Fruit fly (Drosophila melanogaster) S2 (cell line): ENCODE measurements around the gene CG18766.

Experiments
- CG8478 ChIP-seq: fragments of >200 bp; optimal IDR thresholded peaks from 2 replicates; lab custom pipeline; 2018
- CTCF ChIP-seq, 2 experiments: fragments of >200 bp; optimal IDR thresholded peaks; 2 replicates each; lab custom pipeline; 2018

The CG18766 gene

DNA sequence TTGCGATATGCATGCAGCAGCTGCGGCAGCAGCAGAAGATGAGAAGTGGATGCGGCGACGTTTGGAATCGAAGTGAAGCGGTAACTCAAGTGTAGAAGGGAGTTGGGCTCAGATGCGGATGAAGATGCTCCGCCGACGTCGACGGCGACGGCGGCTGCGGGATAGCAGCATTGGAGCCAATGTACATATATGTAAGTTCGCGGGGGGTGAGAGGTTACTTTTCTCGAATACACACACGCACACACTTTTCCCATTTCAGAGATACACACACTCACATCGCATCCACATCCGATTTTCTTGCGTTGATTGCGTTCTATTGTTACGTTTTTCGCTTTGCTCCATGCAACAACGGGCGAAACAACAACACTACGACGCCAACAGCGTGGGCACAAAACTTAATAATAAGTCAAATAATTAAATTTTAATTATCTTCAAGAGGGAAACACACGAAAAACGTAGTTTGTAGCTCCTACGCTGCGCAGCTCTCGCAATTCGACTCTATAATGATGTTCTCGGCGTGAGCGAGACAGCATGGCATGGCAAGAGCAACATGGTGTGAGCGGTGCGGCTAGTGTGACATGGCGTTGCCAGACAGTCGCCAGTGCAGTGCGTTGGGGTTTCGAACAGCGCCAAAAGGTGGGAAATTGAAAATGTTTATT is at the start of gene CG18766:
CG18766 (minus strand) TSS at position 508 of the 659 bp plus-strand sequence.
- peak; percentile 53 to 65 for TF ChIP-seq CTCF (optimal IDR thresholded peaks at IDR 0.05; lab: Kevin White, UChicago)
- TF ChIP-seq CG8478 (lab: Kevin White, UChicago): peak; percentile 11

DNA sequence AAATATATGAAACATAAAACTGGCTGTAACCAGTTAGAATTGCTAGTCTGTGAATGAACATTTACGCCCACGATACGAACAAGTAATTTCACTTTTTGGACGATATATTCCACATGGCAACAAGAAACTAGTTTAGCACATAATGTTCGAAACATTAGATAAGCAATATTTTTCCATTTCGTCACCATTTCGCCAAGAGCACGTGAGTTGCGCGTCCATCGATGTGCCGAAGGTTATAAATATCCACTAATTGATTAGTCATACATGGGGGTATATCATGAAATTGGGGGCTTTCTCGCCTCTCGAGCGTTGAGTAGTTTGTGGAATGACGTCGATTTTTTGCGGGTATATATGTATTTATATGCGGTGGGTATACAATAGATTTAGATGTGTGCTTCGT is 49.1 kb upstream of the CG18766 start:
- TF ChIP-seq CG8478 (lab: Kevin White, UChicago): no peak
- no peak for TF ChIP-seq CTCF (optimal IDR thresholded peaks at IDR 0.05; lab: Kevin White, UChicago)

DNA sequence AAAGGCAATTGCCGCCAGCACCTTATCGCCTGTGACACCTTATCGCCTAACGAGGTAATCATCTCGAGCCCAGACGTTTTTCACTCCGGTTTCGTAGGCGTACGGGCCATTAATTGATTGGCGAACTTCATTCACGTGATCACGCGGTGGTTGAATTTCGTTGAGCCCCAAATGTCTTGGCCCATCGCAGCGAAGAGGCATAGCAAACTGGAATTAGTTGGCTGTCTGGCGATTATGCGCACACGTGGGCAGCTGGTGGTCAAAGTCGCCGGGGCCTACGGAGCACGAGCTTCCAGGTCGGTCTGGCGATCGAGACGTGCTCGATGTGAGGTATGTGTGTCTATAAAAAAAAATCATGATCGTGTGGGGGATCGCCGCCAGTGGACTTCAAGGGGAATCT is 48.0 kb upstream of the CG18766 start:
- TF ChIP-seq CG8478 (lab: Kevin White, UChicago) (no peak), CTCF (optimal IDR thresholded peaks at IDR 0.05; lab: Kevin White, UChicago) (no peak)

DNA sequence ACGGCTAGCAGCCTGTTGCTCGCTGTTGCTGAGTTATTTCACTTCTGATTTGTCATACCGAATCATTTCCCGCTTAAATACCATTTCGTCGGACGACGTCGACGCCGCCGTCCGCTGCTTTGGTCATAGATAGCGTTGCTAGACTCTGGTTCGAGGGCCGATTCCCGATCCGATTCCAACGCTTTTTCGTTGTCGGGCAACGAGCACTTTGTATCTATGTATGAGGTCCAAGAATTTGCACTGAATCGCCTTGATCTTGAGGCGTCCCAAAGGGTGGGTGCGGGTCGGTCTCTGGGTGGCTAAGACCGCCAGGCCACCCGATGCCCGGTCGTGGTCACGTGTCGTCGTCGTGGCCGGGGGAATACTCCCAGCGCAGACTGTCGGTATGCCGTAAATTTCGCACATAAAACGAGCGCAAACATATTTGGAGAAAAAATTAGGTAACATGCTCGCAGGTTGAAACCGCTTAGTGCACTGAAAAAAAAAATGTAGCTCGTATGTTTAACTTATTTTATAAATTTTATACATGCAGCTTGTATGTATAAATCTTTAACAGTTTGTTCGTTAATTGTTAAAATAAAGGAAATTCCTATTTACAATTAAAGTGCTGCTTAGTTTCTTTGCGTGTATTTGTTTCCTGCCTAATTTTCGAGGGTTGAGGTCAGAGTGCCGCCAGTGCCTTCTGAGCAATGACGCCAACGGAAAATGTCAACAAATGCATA is 47.3 kb upstream of the CG18766 start, which contains the start of gene CG3348:
CG3348 (minus strand) TSS at position 51 of the 722 bp plus-strand sequence.
- TF ChIP-seq CG8478 (lab: Kevin White, UChicago) (no peak), CTCF (optimal IDR thresholded peaks at IDR 0.05; lab: Kevin White, UChicago) (no peak)

DNA sequence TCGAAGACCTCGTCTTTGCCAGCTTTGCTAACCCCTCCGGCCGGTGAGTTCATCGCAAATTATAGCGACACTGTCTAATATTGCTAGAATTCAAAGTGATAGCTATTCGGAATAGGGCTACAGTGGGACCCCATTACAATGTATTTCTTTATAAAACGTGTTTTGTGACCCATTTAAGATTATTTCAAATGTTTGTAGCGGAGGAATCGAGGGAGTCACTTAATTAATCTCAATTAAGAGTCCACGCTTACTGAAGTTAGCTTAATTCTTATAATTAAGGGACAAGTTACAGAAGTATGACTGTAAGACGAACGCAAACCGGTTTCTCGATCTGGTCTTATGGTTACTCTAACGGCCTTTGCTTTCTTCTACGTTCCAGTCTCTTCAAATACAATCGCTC is 44.6 kb upstream of the CG18766 start:
- no peak for TF ChIP-seq CTCF (optimal IDR thresholded peaks at IDR 0.05; lab: Kevin White, UChicago)
- no peak for TF ChIP-seq CG8478 (lab: Kevin White, UChicago)

DNA sequence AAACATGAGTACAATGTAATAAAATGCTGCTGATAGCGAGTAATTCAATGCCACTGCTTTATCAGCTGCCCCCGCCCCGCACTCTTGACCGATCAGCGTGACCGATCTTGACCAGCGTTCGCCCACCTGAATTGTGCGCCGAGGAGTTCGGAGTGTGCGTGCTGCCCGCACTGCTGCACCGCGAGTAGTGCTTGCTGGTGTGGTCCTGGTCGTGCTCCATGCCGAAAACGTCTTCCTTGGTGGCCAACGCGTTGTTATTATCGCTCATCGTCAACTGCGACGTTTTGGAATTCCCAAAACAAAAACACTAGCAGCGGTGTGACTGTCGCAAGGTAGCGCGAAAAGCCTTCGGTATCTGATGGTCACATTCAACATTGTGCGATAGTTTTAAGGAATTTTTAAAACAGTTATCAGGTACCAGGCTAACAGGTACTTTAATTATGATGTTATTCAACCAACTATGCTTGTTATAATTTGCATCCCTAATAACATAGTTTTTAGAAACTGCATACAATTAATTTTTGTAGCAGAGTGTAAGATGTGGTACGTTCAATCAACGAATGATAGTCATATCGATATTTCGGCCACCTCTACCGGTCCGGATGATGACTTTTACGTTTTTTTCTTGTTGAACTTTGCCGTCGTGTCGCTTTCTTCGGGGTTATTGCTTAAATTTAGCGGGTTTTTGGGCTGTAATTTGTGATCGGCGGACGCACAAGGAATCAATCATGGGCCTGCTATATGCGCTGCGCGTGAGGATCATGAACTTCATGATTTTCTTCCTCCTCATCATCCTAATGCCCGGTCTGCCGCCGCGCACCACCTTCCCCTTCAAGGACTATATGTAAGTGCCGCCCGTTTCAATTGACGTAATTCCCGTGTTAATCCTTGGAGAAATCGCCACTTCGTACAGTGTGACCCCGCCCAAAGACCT is 43.4 kb upstream of the CG18766 start, which contains the start of the genes bigmax and Hmu:
bigmax (minus strand) TSS at position 325 of the 934 bp plus-strand sequence.
Hmu (plus strand) TSS at position 568 of the 934 bp plus-strand sequence.
- TF ChIP-seq CTCF (optimal IDR thresholded peaks at IDR 0.05; lab: Kevin White, UChicago): peak in 1 of 2 experiments; percentile 7
- no peak for TF ChIP-seq CG8478 (lab: Kevin White, UChicago)

DNA sequence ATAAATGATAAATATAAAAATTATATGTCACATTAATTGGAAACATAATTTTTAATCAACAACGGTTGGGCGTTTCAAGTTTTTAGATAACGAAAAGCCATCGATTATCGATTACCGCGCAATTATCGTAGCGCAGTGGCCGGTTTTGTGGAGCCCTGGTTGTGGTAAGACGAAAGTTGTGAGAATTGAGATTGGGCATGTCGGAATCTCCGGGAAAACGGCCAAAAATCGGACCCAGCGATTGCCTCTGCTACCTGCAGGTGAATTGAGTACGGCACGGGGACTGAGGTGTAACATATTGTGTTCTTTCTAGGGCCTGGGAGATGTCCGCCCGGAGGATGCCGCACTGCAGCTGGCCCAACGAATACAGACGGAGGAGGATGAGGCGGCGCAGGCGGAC is 38.6 kb upstream of the CG18766 start, which contains the start of gene CG3368:
CG3368 (plus strand) TSS at position 136 of the 400 bp plus-strand sequence.
- TF ChIP-seq CG8478 (lab: Kevin White, UChicago) (no peak), CTCF (optimal IDR thresholded peaks at IDR 0.05; lab: Kevin White, UChicago) (no peak)

DNA sequence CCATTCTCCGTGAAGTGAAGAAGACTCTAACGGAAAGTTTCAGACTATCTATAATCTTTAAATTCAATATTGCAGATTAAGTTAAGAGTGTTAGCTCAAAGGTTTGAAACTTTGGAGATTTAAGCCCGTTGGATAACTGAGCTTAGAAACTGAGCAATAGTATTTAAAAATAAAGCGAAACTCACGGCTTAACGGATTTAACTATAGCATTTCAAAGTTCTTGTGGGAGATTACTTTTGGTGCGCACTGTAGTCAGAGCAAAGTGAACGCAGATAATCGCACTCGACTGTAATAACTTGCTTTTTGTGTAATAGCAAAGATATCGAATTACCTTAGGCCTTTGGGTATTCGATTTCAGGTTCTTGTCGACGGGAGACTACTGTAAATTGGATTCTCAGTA is 37.2 kb upstream of the CG18766 start, which contains the start of gene mrt:
mrt (minus strand) TSS at position 376 of the 400 bp plus-strand sequence.
- TF ChIP-seq CG8478 (lab: Kevin White, UChicago) (no peak), CTCF (optimal IDR thresholded peaks at IDR 0.05; lab: Kevin White, UChicago) (no peak)

DNA sequence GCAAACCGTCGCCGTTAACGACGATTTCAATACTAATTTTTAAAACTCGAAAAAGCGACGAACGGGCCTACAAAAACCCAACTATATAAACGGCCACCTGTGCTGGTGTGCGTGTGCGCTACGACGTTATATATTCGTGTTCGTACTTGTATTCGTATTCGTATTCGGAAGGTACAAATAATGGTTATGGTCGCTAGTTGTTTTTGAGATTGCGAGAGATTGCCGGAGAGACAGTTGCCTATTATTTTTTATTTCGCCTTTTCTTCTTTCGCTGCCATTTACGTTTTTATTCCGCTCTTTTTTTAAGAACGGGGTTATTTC is 36.7 kb upstream of the CG18766 start:
- TF ChIP-seq CG8478 (lab: Kevin White, UChicago) (no peak), CTCF (optimal IDR thresholded peaks at IDR 0.05; lab: Kevin White, UChicago) (peak in 1 of 2 experiments; percentile 16)

DNA sequence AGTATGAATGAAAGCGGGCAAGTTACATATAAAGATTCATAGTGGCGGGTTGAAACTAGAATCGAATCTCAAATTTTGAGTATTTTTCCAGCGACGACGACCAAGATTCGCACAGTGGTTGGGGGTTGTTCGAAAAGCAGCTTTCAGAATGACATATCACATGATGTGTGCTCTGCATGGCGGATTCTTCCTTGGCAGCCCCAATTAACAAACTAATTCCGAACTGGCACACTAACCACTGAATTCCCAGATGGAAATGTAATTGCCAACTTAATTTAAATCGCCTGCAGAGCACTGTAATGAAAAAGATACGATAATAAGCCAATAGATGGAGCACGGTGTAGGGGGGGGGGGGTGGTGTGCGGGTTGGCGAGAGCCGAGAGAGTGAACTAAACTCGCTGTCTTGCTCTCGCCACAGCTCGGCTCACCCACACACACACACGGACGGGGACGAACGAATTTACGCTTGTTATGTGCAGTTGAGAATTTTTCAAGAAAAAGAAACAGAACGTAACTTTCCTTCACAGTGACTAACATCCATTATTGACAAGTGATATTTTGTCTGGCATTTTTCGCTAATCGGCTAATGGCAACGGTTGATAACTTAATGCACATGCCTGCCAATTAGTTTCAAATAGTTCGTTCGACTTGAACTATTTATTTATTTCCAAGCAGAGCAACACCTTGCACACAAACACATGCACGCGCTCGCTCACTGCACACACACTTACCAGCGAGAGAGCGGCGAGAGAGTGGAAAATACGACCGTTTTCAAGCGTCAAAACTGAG is 36.2 kb upstream of the CG18766 start:
- TF ChIP-seq CG8478 (lab: Kevin White, UChicago) (no peak), CTCF (optimal IDR thresholded peaks at IDR 0.05; lab: Kevin White, UChicago) (peak; percentile 3 to 15)

DNA sequence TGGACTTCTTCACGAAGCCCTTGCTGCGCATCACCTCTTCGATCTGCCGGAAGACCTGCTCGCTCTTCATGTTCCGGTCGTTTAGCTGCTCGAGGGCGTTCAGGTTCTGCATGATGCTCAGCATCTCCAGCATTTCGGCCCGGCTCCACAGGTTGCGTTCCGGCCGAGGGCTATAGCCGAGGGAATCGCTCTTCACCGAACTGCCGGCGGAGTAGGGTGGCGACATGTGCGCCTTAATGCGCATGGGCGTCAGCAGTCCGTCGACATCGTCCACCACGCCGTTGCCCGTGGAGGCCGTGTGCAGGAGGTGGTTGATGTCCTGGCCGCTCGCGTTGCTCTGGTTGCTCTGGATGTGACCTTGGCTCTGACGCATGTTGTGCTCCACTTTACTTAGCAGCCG is 34.4 kb upstream of the CG18766 start:
- TF ChIP-seq CG8478 (lab: Kevin White, UChicago) (no peak), CTCF (optimal IDR thresholded peaks at IDR 0.05; lab: Kevin White, UChicago) (no peak)

DNA sequence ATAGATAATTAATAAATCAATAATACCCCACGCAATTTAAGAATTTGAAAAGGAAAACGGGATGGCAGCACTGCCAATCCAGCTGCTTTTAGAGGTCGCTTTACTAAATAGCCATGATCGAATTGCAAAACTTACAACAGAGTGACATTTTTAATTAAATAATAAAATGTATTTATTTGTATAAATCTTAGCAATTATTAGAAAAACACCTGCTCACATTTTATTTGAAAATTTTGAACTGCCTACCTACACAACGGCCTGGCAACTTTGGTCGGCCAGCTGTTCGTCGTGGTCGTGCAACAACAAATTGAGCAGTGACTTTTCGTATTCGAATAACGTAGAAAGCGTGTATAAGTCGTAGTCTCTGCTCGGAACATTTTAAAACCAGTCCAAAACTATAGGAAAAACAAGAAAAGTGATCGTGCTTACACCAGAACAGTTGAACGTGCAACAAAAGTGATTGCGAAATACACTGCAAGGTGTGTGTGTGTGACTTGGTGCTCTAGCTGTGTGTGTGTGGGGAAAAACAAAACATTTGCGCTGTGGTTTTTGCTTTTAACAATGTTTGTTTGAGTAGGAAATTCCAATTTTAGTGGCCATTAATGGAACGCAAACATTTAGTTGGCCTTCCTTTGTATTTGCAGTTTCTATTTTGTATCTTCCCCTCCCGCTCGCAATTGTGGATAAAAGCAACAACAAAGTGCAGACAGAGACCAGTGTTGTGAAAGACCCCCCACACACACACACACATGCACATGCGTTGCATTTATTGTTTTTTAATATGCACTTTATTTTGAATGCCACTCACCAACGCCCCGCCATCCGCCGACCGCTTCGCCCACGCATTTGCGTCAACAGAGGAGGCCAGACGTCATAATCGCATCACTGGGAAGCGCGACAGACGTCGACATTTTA is 29.7 kb upstream of the CG18766 start, which contains the start of gene CG5938:
CG5938 (plus strand) TSS at position 262 of the 915 bp plus-strand sequence.
- TF ChIP-seq CG8478 (lab: Kevin White, UChicago): no peak
- TF ChIP-seq CTCF (optimal IDR thresholded peaks at IDR 0.05; lab: Kevin White, UChicago): no peak
